Fruit fly (Drosophila melanogaster) ovary, adult (tissue): ENCODE data around the gene CG11403.
A peak's percentile ranks its signal among the peaks of the same experiment; 100 is the strongest.

ENCODE experiments used
- CG17801 ChIP-seq: fragments of 200-800 bp; optimal IDR thresholded peaks from 2 replicates; lab custom pipeline; 2019; ENCODE audit warnings: missing biosample characterization, mild to moderate bottlenecking, missing genetic modification characterization, moderate library complexity; ENCODE audit not compliant: partially characterized antibody

The CG11403 gene

DNA sequence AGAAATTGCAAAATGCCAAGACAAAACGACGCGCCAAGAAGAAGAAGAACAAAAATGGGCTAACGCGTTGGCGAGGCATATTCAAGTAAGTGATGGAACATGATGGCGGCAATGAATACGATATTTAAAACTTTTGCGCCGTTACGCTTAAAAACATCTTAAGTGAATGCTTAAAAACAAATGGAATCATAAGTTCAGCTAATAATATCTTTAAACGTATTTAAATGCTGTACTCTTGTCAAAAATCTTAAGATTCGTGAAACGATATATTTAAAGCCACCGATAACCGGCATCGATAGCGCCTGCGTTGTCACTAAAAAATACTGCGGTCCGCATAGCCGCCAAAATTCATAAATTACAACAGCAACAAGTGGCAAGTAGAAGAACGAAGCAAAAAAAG is at the start of gene CG11403:
Gene CG11403 (minus strand): TSS at position 53 of the 400 bp plus-strand sequence.
- no peak for TF ChIP-seq CG17801

DNA sequence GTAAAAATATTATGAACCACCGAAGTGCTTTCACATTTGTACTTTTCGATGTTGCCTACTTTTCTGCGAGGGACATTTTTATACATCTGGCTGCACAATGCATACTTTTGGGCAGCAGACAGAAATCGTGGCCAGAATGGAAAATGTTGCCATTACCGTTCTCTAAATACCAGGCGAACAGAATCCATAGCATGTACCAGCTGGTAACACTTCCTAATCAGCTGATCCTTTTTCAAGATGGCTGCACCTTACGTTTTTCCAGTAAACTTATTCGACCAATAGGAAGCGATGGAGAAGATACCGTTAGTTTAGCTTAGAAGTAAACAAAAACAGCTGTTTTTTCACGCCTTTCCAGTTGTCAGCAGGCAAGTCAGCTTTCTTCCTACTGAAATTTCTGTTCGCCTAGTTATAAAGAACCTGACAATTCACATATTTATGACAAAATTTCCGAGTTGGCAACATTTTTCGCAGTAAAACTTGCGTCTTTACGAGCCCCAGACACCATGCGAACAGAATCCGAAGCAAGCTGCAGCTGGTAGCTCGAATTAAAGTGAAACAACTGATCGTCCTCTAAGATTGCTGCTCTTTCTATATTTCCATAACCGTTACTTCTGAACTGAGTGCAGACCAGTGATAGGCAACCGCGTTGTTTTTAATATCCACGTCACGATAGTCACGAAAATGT is 49.4 kb upstream of the CG11403 start:
- peak; percentile 22 for TF ChIP-seq CG17801

DNA sequence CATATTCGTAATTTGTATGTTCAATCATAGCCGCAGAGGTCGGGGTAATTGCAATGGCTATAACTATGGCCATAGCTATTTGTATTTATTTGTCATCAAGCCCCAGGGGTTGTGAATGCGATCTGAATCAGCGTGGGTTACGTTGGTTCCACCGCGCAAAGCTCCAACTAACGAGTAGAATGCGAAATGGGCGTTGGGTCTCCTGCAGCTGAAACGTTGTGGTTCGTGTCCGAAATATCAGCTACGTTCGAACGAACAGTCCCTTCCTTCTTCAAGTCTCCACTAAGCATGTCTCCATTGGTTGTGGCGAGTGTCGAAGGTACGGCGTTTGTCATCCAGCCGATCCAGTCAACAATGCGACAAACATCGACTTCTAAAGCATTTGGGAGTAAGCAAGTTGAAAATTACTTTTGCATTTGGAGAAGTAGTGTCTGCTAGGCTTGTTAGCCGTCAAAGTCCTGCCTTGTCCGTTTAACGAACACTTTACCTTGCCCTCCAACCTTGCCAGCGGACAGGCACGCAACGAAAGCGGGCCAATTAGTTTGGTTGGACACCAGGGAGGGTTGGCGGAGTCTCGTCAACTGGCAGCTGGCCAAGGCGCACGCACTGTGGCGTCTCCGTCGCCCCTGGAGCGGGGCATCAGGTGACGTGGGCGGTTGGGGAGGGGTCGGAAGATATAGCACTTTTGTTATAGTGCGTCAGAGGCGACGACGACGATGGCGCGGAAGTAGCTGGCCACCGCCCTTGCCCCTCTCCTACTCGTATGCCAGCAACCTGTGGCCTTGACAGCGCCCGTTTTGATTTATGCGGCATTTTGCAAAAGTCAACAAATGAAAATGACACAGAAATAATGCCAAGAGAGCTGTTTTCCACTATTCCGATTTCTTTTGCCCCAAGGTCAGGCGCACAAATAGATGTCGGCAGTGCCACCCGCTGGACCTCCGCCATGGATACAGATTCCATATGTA is 47.5 kb upstream of the CG11403 start, which contains the start of gene CG32812:
Gene CG32812 (plus strand): TSS at position 423 of the 968 bp plus-strand sequence.
- TF ChIP-seq CG17801, result no peak

DNA sequence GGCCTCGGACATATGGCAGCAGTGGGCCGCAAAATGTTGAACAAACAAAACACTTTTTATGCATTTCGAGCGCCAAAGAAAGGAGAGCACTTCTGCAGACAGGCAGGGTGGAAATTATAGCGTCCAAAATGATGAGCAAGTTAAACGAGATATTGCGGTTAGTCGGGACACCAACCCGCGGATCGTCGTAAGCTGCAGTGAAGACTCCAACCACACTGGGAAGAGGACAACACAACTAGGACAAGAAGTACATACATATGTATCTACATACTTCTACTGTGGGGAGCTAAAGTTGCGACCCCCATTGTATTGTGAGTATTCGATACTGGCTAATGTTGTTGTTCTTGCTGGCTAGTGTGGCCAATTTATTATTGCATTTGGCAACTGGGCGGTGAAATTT is 46.5 kb upstream of the CG11403 start:
- TF ChIP-seq CG17801, result no peak

DNA sequence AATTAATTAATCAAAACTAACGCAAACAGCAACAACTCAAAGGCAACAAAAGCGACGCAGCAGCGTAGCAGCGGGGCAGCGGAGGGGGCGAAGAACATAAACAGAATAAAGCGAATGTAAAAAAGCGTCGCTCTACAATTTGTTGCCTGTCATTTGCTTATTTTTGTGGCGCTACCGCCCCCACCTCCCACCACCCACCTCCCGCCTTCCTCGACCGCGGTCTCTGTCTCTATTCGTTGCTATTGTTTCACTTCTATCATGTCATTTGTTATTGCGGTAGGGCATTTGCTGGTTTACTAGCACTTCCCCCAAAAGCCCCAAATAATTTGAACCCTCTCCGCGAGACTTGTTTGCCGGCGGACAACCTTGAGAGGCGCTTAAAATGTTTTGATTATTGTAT is 45.6 kb upstream of the CG11403 start:
- TF ChIP-seq CG17801, result no peak

DNA sequence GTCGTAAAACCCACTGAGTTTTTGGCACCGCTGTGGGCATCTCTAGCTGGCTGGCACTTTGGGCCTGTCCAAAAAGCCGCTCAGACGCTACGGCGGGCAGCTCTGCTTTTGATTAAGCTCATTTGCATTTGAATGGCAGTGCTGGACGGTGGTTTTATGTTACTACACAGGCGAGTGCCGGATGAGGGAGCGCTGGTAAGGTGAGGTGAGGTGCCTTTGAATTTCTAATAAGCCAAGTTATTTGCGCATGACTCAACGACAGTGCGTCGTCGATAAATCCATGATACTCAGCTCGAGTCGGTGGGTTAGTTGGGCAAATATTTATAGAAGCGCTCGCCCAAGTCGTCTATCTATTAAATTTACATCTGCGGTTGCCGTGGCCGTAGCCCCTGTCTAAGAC is 44.6 kb upstream of the CG11403 start:
- TF ChIP-seq CG17801, result no peak

DNA sequence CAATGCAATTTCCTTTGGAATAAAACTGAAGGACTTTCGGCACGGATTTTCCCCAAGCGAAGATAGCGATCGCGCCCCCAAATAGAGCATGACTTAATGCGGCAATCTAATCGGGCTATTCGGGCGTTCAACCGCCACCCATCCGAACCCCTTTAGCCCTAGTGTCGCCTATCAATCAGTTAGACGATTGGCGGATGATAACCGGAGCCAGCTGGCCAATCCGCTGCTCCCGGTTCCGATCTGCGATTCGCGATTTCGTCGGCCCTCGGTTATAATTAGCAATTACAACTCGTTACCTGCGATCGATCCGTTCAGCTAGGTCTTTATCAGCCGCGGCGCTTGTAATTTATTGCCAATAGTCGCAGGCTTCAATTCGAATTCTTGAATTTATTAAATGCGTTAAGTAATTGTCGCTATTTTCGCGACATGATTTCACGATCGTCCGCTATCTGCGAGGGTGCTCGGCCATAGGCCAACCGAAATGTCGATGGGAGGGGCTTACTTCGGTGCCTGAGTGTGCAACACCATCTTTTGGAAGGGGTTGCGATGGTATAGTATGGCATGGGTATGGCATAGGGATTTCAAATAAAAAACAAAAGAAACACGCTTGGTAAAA is 43.4 kb upstream of the CG11403 start:
- TF ChIP-seq CG17801, result no peak

DNA sequence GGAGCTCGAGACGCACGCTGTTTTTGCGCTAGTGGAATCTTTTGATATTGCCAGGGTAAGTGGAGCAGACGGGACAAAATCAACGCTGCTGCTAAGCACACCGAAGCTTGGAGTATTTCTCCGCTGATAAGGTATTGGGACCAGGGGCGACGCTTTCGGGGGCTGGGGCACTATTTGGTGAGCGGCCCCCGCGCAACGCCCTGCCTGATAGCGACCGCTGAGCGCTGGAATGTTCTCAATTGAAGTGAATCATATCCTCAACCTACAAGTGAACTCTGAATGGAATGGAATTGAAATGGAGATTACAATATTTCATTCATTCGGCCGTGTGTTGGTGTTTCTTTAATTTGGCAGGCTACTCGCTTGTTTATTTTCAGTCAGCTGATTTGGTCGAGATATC is 42.7 kb upstream of the CG11403 start:
- TF ChIP-seq CG17801, result no peak

DNA sequence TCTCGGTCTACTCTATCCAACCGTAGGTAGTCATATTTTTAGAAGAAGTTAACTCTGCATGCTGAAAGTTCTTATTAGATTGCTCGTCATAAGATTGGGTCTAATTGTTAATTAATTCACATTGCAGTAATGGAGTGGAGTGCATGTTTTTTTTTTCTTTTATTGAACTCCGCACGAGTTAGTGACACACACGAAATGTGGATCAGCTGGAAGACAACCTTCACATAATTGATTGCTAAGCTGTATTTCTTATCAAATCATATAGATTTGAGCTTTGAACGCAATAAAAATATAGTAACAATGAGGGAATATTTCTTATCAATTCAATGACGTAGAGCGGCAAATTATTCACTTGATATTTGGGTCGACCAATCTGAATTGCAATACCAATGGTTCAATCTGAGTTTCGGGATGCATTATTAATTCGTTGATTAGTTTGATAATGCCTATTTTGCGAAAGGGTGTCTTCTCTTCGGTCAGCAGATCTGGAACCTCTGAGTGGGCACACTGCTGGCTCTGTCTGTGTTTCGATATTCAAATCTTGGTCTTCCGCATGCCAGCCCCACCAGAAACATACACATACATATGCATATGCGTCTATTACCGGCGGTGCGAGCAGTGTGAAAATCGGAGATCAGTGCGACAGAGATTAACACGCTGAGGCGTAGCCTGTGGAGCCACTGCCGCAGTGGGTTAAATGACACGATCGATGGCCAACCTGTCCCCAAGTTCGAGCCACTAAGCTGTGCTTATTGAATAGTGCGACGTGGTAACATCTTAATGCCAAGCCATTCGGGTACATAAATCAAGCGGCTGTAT is 39.4 kb upstream of the CG11403 start:
- no peak for TF ChIP-seq CG17801

DNA sequence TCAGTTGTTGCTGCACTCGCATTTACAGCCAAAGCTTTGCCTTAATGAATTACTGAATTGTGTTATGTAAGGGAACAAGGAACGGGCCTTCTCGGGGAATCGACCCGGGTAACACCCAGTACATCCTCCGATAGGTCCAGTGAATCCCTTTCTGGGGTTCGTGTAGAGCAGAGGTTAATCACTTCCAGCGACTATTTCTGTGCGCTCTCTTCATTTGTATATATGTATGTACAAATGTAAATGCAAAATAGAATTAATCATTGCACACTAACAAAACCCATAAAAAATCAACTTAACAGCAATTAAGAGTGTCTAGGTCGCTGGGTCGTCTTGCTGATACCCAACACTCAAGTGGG is 37.8 kb upstream of the CG11403 start:
- TF ChIP-seq CG17801, result no peak

DNA sequence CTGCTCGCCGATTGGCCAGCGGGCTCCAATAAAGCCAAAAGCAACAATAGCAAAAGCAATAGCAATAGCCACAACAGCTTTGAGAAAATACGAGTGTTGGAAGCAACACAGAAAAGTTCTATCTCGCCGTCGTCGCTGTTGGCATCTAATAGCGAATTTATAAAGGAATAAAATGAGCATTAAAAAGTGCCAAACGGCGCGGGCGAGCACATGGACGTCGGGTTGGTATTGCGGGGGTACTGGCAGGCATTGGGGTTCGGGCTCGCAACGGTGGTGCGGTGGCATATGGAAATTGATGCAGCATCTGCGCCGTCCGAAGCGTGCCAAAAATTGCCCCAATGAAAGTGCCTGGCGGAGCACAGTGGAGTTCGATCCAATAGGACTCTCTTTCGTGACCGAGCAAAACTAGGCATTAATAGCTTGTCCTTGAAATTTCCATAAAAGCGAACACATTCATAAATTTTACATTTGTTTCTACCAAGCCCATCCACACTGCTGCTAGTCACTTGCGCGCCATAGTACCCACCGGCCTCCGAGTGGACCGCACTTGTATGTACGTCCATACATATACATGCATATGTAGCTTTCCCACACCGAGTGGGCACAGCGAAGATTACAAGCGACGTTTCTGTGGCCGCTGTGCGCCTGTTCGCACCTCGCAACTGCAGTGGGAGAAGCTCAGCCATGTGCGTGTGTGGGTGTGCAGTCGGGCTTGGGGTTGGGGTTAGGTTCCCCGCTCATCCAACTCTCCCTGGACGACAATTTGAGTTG is 37.3 kb upstream of the CG11403 start:
- TF ChIP-seq CG17801, result no peak

DNA sequence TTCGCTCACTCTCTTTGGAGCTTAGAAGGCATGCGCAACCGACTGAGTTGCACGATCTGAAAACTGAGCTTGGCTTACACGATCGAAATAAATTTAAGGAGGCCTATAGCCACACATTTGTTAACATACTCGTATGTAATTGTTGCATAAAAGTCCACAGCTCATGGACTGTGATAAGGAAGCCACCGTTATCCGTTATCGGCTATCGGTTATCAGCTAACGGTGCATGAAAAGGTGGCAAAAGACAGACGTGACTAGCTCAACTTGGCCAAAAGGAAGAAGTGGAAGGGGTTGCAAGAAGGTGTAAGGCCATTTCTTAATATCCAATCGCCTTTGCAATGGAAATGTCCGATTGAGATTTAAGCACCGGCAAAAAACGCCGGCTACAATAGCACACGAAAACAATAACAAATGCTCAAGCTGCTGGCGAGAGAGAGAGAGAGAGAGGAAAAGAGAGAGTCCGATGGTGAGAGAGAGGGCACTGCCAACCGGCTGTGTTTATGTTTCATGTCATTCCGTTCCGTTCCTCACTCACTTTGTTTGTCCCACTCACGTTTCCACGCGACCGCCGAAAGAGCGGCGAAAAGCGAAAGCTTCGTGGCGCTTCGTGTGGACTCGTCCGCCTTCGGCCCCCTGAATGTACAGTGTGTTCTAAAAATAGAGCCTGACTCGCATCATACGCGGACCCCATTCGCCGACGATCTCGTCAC is 36.5 kb upstream of the CG11403 start:
- TF ChIP-seq CG17801, result peak; percentile 12

DNA sequence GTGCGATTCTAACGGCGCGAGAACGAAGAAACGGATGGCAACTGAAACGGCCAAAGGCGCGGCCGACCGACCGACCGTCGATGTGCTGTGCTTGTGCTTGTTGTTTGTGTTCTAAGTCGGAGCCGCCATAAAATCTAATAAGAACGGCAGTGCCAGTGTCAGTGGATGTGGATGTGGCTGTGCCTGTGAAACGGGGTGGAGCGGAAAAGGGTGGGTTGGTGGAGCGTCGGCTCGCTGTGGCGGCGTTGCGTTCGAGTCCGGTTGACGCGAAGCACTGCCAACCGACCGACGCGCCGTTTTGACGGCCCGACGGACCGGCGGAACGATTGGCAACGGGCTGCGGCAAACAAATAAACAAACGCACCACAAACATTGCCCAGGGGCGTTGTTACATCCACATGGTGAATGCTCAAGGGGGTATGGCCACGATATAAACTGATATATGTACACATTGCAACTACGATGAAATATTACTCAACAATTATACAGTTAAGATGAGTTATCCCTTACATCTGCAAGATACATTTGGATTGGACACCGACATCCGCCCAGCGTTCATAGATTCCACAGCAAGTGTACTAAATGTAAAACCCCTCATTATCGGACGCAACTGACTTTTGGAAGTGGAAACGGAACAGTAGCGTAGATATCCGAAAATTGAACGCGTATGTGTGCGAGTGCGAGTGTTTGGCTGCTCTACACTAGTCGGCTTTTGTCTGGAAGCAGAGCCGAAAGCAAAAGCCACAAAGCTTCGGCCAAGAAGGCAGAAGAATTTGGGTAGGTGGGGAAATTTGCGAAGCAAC is 35.5 kb upstream of the CG11403 start, which contains the start of gene Atf3:
Gene Atf3 (minus strand): TSS at position 267 of the 803 bp plus-strand sequence.
- peak; percentile 70 for TF ChIP-seq CG17801

DNA sequence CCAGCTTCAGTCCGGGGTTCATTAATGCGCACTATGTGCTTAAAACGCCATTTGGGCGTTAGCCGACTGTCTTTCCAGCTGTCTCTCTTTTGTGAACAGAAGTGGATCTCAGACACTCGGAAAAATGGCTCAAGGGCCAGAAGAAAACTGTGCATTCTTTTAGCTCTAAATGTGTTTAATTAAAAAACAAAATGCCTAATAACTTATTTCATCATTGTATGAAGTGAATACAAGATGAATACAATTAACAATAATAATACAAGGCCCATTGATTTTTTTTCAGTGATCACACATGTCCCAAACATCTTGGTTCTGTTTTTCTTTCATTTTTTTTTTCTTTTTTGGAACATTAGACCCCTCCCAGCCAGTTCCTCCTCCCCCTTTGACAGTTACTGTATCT is 33.2 kb upstream of the CG11403 start:
- TF ChIP-seq CG17801, result no peak
